Fruit fly (Drosophila melanogaster) whole organism, embryonic: Measurements from ENCODE around the gene CG3587.
A peak's percentile ranks its signal among the peaks of the same experiment; 100 is the strongest.

Experiments
- Aef1 ChIP-seq: fragments of 200-800 bp; sonication (Bioruptor generic); IDR thresholded peaks from 3 replicates; pipeline ENCODE4 v1.3.6; 2022; ENCODE audit warnings: missing biosample characterization, missing genetic modification characterization
- CG10267 ChIP-seq: fragments of 200-800 bp; sonication (Bioruptor generic); optimal IDR thresholded peaks from 2 replicates; lab custom pipeline; 2018; ENCODE audit warnings: missing biosample characterization, mild to moderate bottlenecking, missing genetic modification characterization, moderate library complexity
- CG16863 ChIP-seq: fragments of 200-800 bp; sonication (Bioruptor generic); optimal IDR thresholded peaks from 3 replicates; lab custom pipeline; 2016; ENCODE audit warnings: missing biosample characterization, missing genetic modification characterization
- CG17328 ChIP-seq: fragments of 200-800 bp; sonication (Bioruptor generic); IDR thresholded peaks from 2 replicates; pipeline ENCODE4 v1.3.6; 2022; ENCODE audit warnings: missing biosample characterization, missing genetic modification characterization
- CG17385 ChIP-seq: fragments of 200-800 bp; sonication (Bioruptor generic); optimal IDR thresholded peaks from 3 replicates; lab custom pipeline; 2018; ENCODE audit warnings: missing biosample characterization, mild to moderate bottlenecking, missing genetic modification characterization
- CG17568 ChIP-seq: fragments of 200-800 bp; sonication (Bioruptor generic); optimal IDR thresholded peaks from 2 replicates; lab custom pipeline; 2018; ENCODE audit warnings: missing biosample characterization, mild to moderate bottlenecking, missing genetic modification characterization, moderate library complexity
- CG17612 ChIP-seq: fragments of 200-800 bp; sonication (Bioruptor generic); IDR thresholded peaks from 2 replicates; pipeline ENCODE4 v1.3.6; 2022; ENCODE audit warnings: missing biosample characterization, missing genetic modification characterization
- CG1832 ChIP-seq: fragments of 200-800 bp; sonication (Bioruptor generic); optimal IDR thresholded peaks from 2 replicates; lab custom pipeline; 2017; ENCODE audit warnings: missing biosample characterization, mild to moderate bottlenecking, missing genetic modification characterization, inconsistent platforms
- CG32772 ChIP-seq: fragments of 200-800 bp; sonication (Bioruptor generic); IDR thresholded peaks from 2 replicates; pipeline ENCODE4 v1.3.6; 2022; ENCODE audit warnings: missing biosample characterization, missing genetic modification characterization
- CG3726 ChIP-seq: fragments of 200-800 bp; sonication (Bioruptor generic); IDR thresholded peaks from 3 replicates; pipeline ENCODE4, ENCODE4 v1.3.6; 2022; ENCODE audit warnings: missing biosample characterization, missing genetic modification characterization
- CG3847 ChIP-seq: fragments of 200-800 bp; sonication (Bioruptor generic); IDR thresholded peaks from 2 replicates; pipeline ENCODE4 v1.3.6; 2022; ENCODE audit warnings: missing biosample characterization, missing genetic modification characterization
- CG43689 ChIP-seq: fragments of 200-800 bp; sonication (Bioruptor generic); IDR thresholded peaks from 2 replicates; pipeline ENCODE4 v1.3.6; 2022; ENCODE audit warnings: missing biosample characterization, missing genetic modification characterization
- CG7786 ChIP-seq: fragments of 200-800 bp; sonication (Bioruptor generic); optimal IDR thresholded peaks from 2 replicates; lab custom pipeline; 2016; ENCODE audit warnings: missing biosample characterization, missing genetic modification characterization
- CG7987 ChIP-seq: fragments of 200-800 bp; sonication (Bioruptor generic); optimal IDR thresholded peaks from 2 replicates; lab custom pipeline; 2018; ENCODE audit warnings: missing biosample characterization, mild to moderate bottlenecking, missing genetic modification characterization, moderate library complexity
- CG8359 ChIP-seq: fragments of 200-800 bp; sonication (Bioruptor generic); optimal IDR thresholded peaks from 2 replicates; lab custom pipeline; 2017; ENCODE audit warnings: missing biosample characterization, mild to moderate bottlenecking, missing genetic modification characterization, borderline replicate concordance
- CG8478 ChIP-seq: fragments of >200 bp; optimal IDR thresholded peaks from 2 replicates; lab custom pipeline; 2018
- Dip2 ChIP-seq: fragments of 200-800 bp; sonication (Bioruptor generic); IDR thresholded peaks from 2 replicates; pipeline ENCODE4 v1.3.6; 2022; ENCODE audit warnings: missing biosample characterization, missing genetic modification characterization
- Hr3 ChIP-seq: fragments of 200-800 bp; sonication (Bioruptor generic); optimal IDR thresholded peaks from 3 replicates; lab custom pipeline; 2016; ENCODE audit warnings: missing biosample characterization, missing genetic modification characterization
- Hr78 ChIP-seq, 2 experiments: fragments of 200-800 bp in 1 of 2; fragments of >200 bp in 1 of 2; sonication (Bioruptor generic) in 1 of 2; optimal IDR thresholded peaks; 2 replicates each; lab custom pipeline; 2017 to 2019; ENCODE audit warnings: missing biosample characterization in 2 of 2, missing genetic modification characterization in 2 of 2, mild to moderate bottlenecking in 1 of 2, moderate library complexity in 1 of 2
- Med ChIP-seq: fragments of 200-800 bp; sonication (Bioruptor generic); peaks from one replicate; lab custom pipeline; 2016; ENCODE audit warnings: missing biosample characterization, missing genetic modification characterization, mild to moderate bottlenecking, inconsistent platforms, moderate library complexity
- Neu2 ChIP-seq: fragments of 200-800 bp; sonication (Bioruptor generic); optimal IDR thresholded peaks from 3 replicates; lab custom pipeline; 2016; ENCODE audit warnings: missing biosample characterization, missing genetic modification characterization, borderline replicate concordance
- NfI ChIP-seq: fragments of 200-800 bp; sonication (Bioruptor generic); optimal IDR thresholded peaks from 3 replicates; lab custom pipeline; 2018; ENCODE audit warnings: missing biosample characterization, mild to moderate bottlenecking, missing genetic modification characterization, moderate library complexity
- Stat92E ChIP-seq, 3 experiments: fragments of >200 bp in 2 of 3; fragments of 200-800 bp in 1 of 3; sonication (Bioruptor generic) in 1 of 3; optimal IDR thresholded peaks; 2 replicates each; lab custom pipeline; 2017 to 2019; ENCODE audit warnings: missing biosample characterization in 3 of 3, missing genetic modification characterization in 3 of 3, mild to moderate bottlenecking in 1 of 3, moderate library complexity in 1 of 3
- Taf1 ChIP-seq: fragments of 200-800 bp; sonication (Bioruptor generic); IDR thresholded peaks from 2 replicates; pipeline ENCODE4 v1.3.6; 2022; ENCODE audit warnings: missing biosample characterization, missing genetic modification characterization
- Xrp1 ChIP-seq: fragments of 200-800 bp; sonication (Bioruptor generic); IDR thresholded peaks from 2 replicates; pipeline ENCODE4 v1.3.6; 2022; ENCODE audit warnings: missing biosample characterization, missing genetic modification characterization
- abd-A ChIP-seq: fragments of 200-800 bp; sonication (Bioruptor generic); optimal IDR thresholded peaks from 3 replicates; lab custom pipeline; 2019; ENCODE audit warnings: missing biosample characterization, mild to moderate bottlenecking, missing genetic modification characterization, moderate library complexity
- ac ChIP-seq: fragments of 200-800 bp; sonication (Bioruptor generic); optimal IDR thresholded peaks from 3 replicates; lab custom pipeline; 2017; ENCODE audit warnings: missing biosample characterization, mild to moderate bottlenecking, missing genetic modification characterization
- bowl ChIP-seq: fragments of 200-800 bp; sonication (Bioruptor generic); IDR thresholded peaks from 2 replicates; pipeline ENCODE4 v1.3.6; 2022; ENCODE audit warnings: missing biosample characterization, missing genetic modification characterization
- cg ChIP-seq: fragments of 200-800 bp; sonication (Bioruptor generic); optimal IDR thresholded peaks from 3 replicates; lab custom pipeline; 2019; ENCODE audit warnings: missing biosample characterization, mild to moderate bottlenecking, missing genetic modification characterization, moderate library complexity
- crol ChIP-seq: fragments of 200-800 bp; sonication (Bioruptor generic); IDR thresholded peaks from 2 replicates; pipeline ENCODE4 v1.3.6; 2022; ENCODE audit warnings: missing biosample characterization, missing genetic modification characterization
- cwo ChIP-seq: fragments of 200-800 bp; sonication (Bioruptor generic); optimal IDR thresholded peaks from 3 replicates; lab custom pipeline; 2017; ENCODE audit warnings: missing biosample characterization, missing genetic modification characterization, mild to moderate bottlenecking, moderate library complexity, missing genetic modification reagents
- dati ChIP-seq: fragments of 200-800 bp; sonication (Bioruptor generic); IDR thresholded peaks from 2 replicates; pipeline ENCODE4 v1.3.6; 2022; ENCODE audit warnings: missing biosample characterization, missing genetic modification characterization
- disco-r ChIP-seq: fragments of 200-800 bp; sonication (Bioruptor generic); optimal IDR thresholded peaks from 2 replicates; lab custom pipeline; 2016; ENCODE audit warnings: missing biosample characterization, missing genetic modification characterization
- eve ChIP-seq, 2 experiments: fragments of >200 bp; optimal IDR thresholded peaks; 2 replicates each; lab custom pipeline; 2017; ENCODE audit warnings: missing biosample characterization in 2 of 2, missing genetic modification characterization in 2 of 2
- fd64A ChIP-seq: fragments of 200-800 bp; sonication (Bioruptor generic); optimal IDR thresholded peaks from 3 replicates; lab custom pipeline; 2018; ENCODE audit warnings: missing biosample characterization, mild to moderate bottlenecking, missing genetic modification characterization
- fru ChIP-seq: fragments of >200 bp; optimal IDR thresholded peaks from 2 replicates; lab custom pipeline; 2017
- grau ChIP-seq: fragments of 200-800 bp; optimal IDR thresholded peaks from 3 replicates; lab custom pipeline; 2019; ENCODE audit warnings: missing biosample characterization, mild to moderate bottlenecking, missing genetic modification characterization, moderate library complexity
- kni ChIP-seq: fragments of 200-800 bp; sonication (Bioruptor generic); optimal IDR thresholded peaks from 3 replicates; lab custom pipeline; 2017; ENCODE audit warnings: mild to moderate bottlenecking, missing biosample characterization, missing genetic modification reagents, missing genetic modification characterization
- lmd ChIP-seq: fragments of 200-800 bp; sonication (Bioruptor generic); IDR thresholded peaks from 2 replicates; pipeline ENCODE4 v1.3.6; 2022; ENCODE audit warnings: missing biosample characterization, missing genetic modification characterization
- pan ChIP-seq, 4 experiments: fragments of >200 bp in 3 of 4; fragments of 200-800 bp in 1 of 4; sonication (Bioruptor generic) in 1 of 4; optimal IDR thresholded peaks in 3 of 4; IDR thresholded peaks in 1 of 4; 2 replicates each; pipeline versions ENCODE4 v1.3.6 to Lab custom; 2017 to 2022; ENCODE audit warnings: missing biosample characterization in 2 of 4, missing genetic modification characterization in 2 of 4, mixed read lengths in 1 of 4
- ro ChIP-seq: fragments of 200-800 bp; sonication (Bioruptor generic); IDR thresholded peaks from 2 replicates; pipeline ENCODE4 v1.3.6; 2022; ENCODE audit warnings: missing biosample characterization, missing genetic modification characterization
- sd ChIP-seq: fragments of 200-800 bp; sonication (Bioruptor generic); optimal IDR thresholded peaks from 3 replicates; lab custom pipeline; 2018; ENCODE audit warnings: missing biosample characterization, mild to moderate bottlenecking, missing genetic modification characterization, moderate library complexity
- sens ChIP-seq: fragments of 200-800 bp; sonication (Bioruptor generic); peaks from one replicate; lab custom pipeline; 2016; ENCODE audit warnings: missing biosample characterization, missing genetic modification characterization
- sens-2 ChIP-seq: fragments of 200-800 bp; sonication (Bioruptor generic); IDR thresholded peaks from 2 replicates; pipeline ENCODE4 v1.3.6; 2022; ENCODE audit warnings: missing biosample characterization, missing genetic modification characterization
- slbo ChIP-seq: fragments of 200-800 bp; sonication (Bioruptor generic); IDR thresholded peaks from 2 replicates; pipeline ENCODE4 v1.3.6; 2022; ENCODE audit warnings: missing biosample characterization, missing genetic modification characterization
- tio ChIP-seq: fragments of 200-800 bp; sonication (Bioruptor generic); optimal IDR thresholded peaks from 2 replicates; lab custom pipeline; 2017; ENCODE audit warnings: missing biosample characterization, missing genetic modification characterization, inconsistent platforms
- unpg ChIP-seq: fragments of 200-800 bp; sonication (Bioruptor generic); optimal IDR thresholded peaks from 3 replicates; lab custom pipeline; 2018; ENCODE audit warnings: missing biosample characterization, mild to moderate bottlenecking, missing genetic modification characterization, moderate library complexity
- vnd ChIP-seq: fragments of 200-800 bp; sonication (Bioruptor generic); IDR thresholded peaks from 3 replicates; pipeline ENCODE4 v1.3.6; 2022; ENCODE audit warnings: missing biosample characterization, missing genetic modification characterization; ENCODE audit not compliant: partially characterized antibody
- zf30C ChIP-seq: fragments of 200-800 bp; sonication (Bioruptor generic); optimal IDR thresholded peaks from 3 replicates; lab custom pipeline; 2018; ENCODE audit warnings: missing biosample characterization, mild to moderate bottlenecking, missing genetic modification characterization
- zfh2 ChIP-seq: fragments of 200-800 bp; sonication (Bioruptor generic); optimal IDR thresholded peaks from 2 replicates; lab custom pipeline; 2016; ENCODE audit warnings: missing biosample characterization, missing genetic modification characterization

CG3587 gene

DNA sequence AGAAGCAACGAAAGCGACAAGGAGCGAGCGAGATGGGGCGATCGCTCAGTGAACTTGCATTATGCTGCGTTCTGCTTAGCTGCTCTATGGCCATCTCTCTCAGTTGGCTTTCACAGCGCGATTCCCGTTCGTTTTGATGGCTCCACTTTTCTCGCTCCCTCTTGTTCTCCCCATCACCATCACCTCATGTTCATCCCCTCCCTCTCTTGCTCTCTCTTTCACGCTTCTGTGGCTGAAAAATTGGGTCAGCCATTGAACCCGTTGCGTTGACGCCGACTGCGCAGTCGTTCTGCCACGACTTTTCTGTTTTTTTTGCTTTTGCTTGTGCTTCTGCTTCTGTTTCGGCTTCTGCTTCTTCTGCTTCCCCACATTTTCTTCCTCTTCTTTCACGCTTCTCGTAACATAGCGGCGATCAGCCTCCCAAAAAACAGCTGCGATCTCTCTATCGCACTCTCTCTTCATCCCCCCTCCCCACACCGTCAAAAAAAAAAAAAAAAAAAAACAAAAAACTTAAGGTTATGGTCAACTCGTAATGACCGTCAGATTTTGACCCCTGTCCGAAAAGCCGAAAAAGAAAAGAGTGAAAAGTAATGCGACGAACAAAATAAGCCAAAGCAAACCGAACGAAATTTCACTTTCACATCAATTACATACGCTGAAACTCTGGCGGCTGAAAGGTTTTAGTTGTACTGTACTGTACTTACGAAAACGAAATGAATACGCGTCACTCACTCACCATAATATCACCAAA lies 30.6 kb downstream of the CG3587 start (continued):
- TF ChIP-seq grau (tag; lab: Kevin White, UChicago): no peak
- no peak; the same call in 2 of the 3 replicates for TF ChIP-seq Aef1
- no peak for TF ChIP-seq disco-r (GFP tag; lab: Kevin White, UChicago)
- no peak for TF ChIP-seq lmd (GFP tag; lab: Robert Waterston, UW)
- TF ChIP-seq CG17568: no peak
- TF ChIP-seq sd (tag; lab: Kevin White, UChicago): peak; percentile 78
- TF ChIP-seq NfI (GFP tag; lab: Kevin White, UChicago): no peak
- no peak for TF ChIP-seq CG16863 (GFP tag; lab: Kevin White, UChicago)
- peak; percentile 97 for TF ChIP-seq CG8478 (lab: Kevin White, UChicago)
- TF ChIP-seq CG3847 (GFP tag; lab: Robert Waterston, UW): no peak
- no peak for TF ChIP-seq bowl (GFP tag; lab: Robert Waterston, UW)
- no peak for TF ChIP-seq tio
- peak; percentile 90 for TF ChIP-seq crol (GFP tag; lab: Robert Waterston, UW)
- TF ChIP-seq Dip2 (GFP tag; lab: Robert Waterston, UW): no peak
- peak; percentile 63 for TF ChIP-seq Hr3 (GFP tag; lab: Kevin White, UChicago)
- peak; percentile 29 for TF ChIP-seq abd-A (tag; lab: Kevin White, UChicago)
- no peak for TF ChIP-seq Taf1
- TF ChIP-seq CG17612: no peak
- TF ChIP-seq zf30C (GFP tag; lab: Kevin White, UChicago): no peak
- no peak for TF ChIP-seq fd64A (GFP tag; lab: Kevin White, UChicago)
- no peak for TF ChIP-seq slbo (GFP tag; lab: Robert Waterston, UW)
- TF ChIP-seq ac (GFP tag; lab: Kevin White, UChicago): no peak
- TF ChIP-seq cwo (GFP tag; lab: Kevin White, UChicago): no peak
- TF ChIP-seq unpg: no peak
- no peak for TF ChIP-seq CG43689 (GFP tag; lab: Robert Waterston, UW)
- TF ChIP-seq CG17385 (GFP tag; lab: Kevin White, UChicago): peak; percentile 81
- TF ChIP-seq Xrp1 (GFP tag; lab: Robert Waterston, UW): no peak
- peak; percentile 45 for TF ChIP-seq cg (GFP tag; lab: Kevin White, UChicago)

dm6 chrX:1972150-1972549 lies 32.0 kb downstream of the CG3587 start:
- TF ChIP-seq Neu2 (GFP tag; lab: Kevin White, UChicago) (no peak), CG17328 (no peak), CG7987 (no peak), sens-2 (GFP tag; lab: Robert Waterston, UW) (no peak), ro (GFP tag; lab: Robert Waterston, UW) (no peak), Med (GFP tag; lab: Kevin White, UChicago) (peak; percentile 65), CG10267 (tag; lab: Kevin White, UChicago) (no peak), bowl (GFP tag; lab: Robert Waterston, UW) (no peak), CG3726 (GFP tag; lab: Robert Waterston, UW) (no peak), CG1832 (GFP tag; lab: Kevin White, UChicago) (peak; percentile 10), CG8359 (GFP tag; lab: Kevin White, UChicago) (no peak), abd-A (tag; lab: Kevin White, UChicago) (peak; percentile 37), fru (no peak), pan (optimal IDR thresholded peaks at IDR 0.05; lab: Kevin White, UChicago) (no peak), pan (GFP tag; optimal IDR thresholded peaks at IDR 0.05 in 1 of 2, IDR thresholded peaks at IDR 0.05 in 1 of 2) (no peak), kni (GFP tag; lab: Kevin White, UChicago) (peak; percentile 85), Hr78 (GFP tag; optimal IDR thresholded peaks at IDR 0.05; lab: Kevin White, UChicago) (peak in 1 of 2 experiments; percentile 96), Stat92E (GFP tag; optimal IDR thresholded peaks at IDR 0.05; lab: Kevin White, UChicago) (peak in 1 of 3 experiments; percentile 49), zfh2 (no peak), CG7786 (GFP tag; lab: Kevin White, UChicago) (no peak), eve (GFP tag; optimal IDR thresholded peaks at IDR 0.05; lab: Kevin White, UChicago) (no peak), sens (GFP tag; lab: Kevin White, UChicago) (peak; percentile 63), dati (GFP tag; lab: Robert Waterston, UW) (no peak), vnd (no peak), CG32772 (peak; percentile 42; the same call in 1 of the 2 replicates)
